Worm (Caenorhabditis elegans): ENCODE data around the gene mdmh-35.
"Not testable (repeated sequence)": the region's sequence is repeated elsewhere in the genome, so short reads cannot be mapped to it uniquely, and the experiment has no call there.

ce11 chrII:7883163-7883562 lies 27.6 kb upstream of the mdmh-35 start:
- not testable (repeated sequence) for TF ChIP-seq ceh-13 (GFP tag; optimal IDR thresholded peaks at IDR 0.05); B0310.2 (tag; optimal IDR thresholded peaks at IDR 0.05); ceh-36 (tag; optimal IDR thresholded peaks at IDR 0.05)
- TF ChIP-seq sea-1 (GFP tag; conservative IDR thresholded peaks at IDR 0.05) = 0 out of 2 replicates have a peak, but pooled peaks have one; percentile 43

Data from whole organism, early embryonic.